Worm (Caenorhabditis elegans): ENCODE data around the gene smi-1.

smi-1 gene

DNA sequence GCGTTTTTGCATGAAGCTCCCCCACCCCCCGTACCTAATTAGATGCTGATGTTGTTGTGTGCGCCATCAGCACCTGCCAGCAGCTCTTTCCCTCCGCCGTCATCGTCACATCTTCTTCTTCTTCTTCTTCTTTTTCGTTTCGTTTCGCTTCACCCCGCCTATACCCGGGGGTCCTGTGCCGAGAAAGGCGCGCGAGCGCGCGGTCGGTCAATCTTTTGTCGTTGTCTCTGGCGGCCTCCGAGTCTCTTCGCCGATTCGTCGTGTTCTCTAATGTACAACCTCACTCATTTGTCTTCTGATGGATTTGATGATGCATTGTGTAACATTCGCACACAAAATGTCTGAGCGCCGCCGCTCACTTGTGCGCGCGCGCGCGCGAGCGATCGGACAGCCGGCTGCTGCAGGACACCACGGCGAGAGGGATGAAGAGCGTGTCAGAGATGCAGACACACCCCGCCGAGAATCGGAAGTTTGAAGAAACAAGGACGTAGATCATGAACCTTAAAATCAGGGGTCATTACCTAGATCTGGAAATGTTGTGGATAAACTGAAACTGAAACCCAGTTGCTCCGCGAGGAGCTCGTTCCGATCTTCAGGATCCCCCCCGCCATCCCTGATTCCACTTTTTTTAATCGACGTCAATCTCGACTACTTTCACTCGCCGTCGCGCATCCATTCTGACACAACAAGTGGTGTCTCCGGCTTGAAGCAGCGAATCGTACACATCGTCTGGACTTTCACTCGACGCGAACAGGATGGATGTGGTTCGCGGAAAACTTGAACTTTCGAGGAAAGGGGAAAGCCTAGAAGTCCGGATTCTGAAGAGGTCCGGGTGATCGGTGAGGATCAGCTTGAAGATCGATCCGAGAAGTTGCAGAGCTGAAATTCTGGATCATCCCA, 45.5 kb downstream of the smi-1 start (continued):
- TF ChIP-seq pax-1 (tag; optimal IDR thresholded peaks at IDR 0.05) (no peak), gmeb-2 (tag; optimal IDR thresholded peaks at IDR 0.05) (no peak), ceh-18 (tag; optimal IDR thresholded peaks at IDR 0.05) (peak; percentile 94), sdc-2 (tag; optimal IDR thresholded peaks at IDR 0.05) (no peak), lin-11 (tag; optimal IDR thresholded peaks at IDR 0.05) (no peak), C08G9.2 (tag; optimal IDR thresholded peaks at IDR 0.05) (peak; percentile 41), zip-5 (tag; optimal IDR thresholded peaks at IDR 0.05) (no peak), pqm-1 (tag; optimal IDR thresholded peaks at IDR 0.05) (no peak), pha-2 (tag; optimal IDR thresholded peaks at IDR 0.05) (peak; percentile 66), K09A11.1 (tag; optimal IDR thresholded peaks at IDR 0.05; ENCODE audit: insufficient read depth) (peak; percentile 66), ref-2 (tag; optimal IDR thresholded peaks at IDR 0.05) (peak; percentile 94), sox-4 (tag; optimal IDR thresholded peaks at IDR 0.05) (no peak), ttx-3 (tag; optimal IDR thresholded peaks at IDR 0.05) (peak; percentile 6), ets-4 (tag; optimal IDR thresholded peaks at IDR 0.05) (peak; percentile 66), ceh-45 (GFP tag; IDR thresholded peaks at IDR 0.05) (no peak), odd-2 (tag; optimal IDR thresholded peaks at IDR 0.05) (no peak), hlh-30 (tag; optimal IDR thresholded peaks at IDR 0.05; ENCODE audit: insufficient read depth) (peak; percentile 57), pha-4 (tag; optimal IDR thresholded peaks at IDR 0.05) (no peak), unc-86 (tag; optimal IDR thresholded peaks at IDR 0.05) (peak; percentile 62), pat-9 (tag; optimal IDR thresholded peaks at IDR 0.05) (peak; percentile 92), madf-2 (tag; optimal IDR thresholded peaks at IDR 0.05) (peak; percentile 14), ceh-19 (GFP tag; optimal IDR thresholded peaks at IDR 0.05) (peak; percentile 78), fax-1 (tag; optimal IDR thresholded peaks at IDR 0.05) (peak; percentile 7), ztf-16 (tag; optimal IDR thresholded peaks at IDR 0.05) (peak; percentile 34), ceh-30 (tag; optimal IDR thresholded peaks at IDR 0.05) (no peak), rnt-1 (tag; optimal IDR thresholded peaks at IDR 0.05) (peak; percentile 98), ceh-34 (tag; optimal IDR thresholded peaks at IDR 0.05) (peak; percentile 82), hlh-8 (tag; optimal IDR thresholded peaks at IDR 0.05) (no peak), lim-6 (tag; optimal IDR thresholded peaks at IDR 0.05) (no peak), che-1 (tag; optimal IDR thresholded peaks at IDR 0.05) (no peak), Y22D7AL.16 (tag; optimal IDR thresholded peaks at IDR 0.05) (no peak), T23F11.4 (GFP tag; optimal IDR thresholded peaks at IDR 0.05) (peak; percentile 25), ceh-14 (tag; optimal IDR thresholded peaks at IDR 0.05) (peak; percentile 83), fkh-10 (GFP tag; optimal IDR thresholded peaks at IDR 0.05) (no peak), tbx-2 (tag; optimal IDR thresholded peaks at IDR 0.05) (peak; percentile 93), fkh-6 (tag; optimal IDR thresholded peaks at IDR 0.05) (no peak), tbx-7 (tag; optimal IDR thresholded peaks at IDR 0.05) (peak; percentile 17), ceh-6 (GFP tag; optimal IDR thresholded peaks at IDR 0.05) (no peak), pros-1 (tag; optimal IDR thresholded peaks at IDR 0.05) (peak; percentile 92), ahr-1 (tag; optimal IDR thresholded peaks at IDR 0.05) (no peak), nfya-1 (tag; optimal IDR thresholded peaks at IDR 0.05) (peak; percentile 87), mec-3 (tag; optimal IDR thresholded peaks at IDR 0.05; ENCODE audit: borderline replicate concordance) (no peak), ceh-22 (tag; optimal IDR thresholded peaks at IDR 0.05) (no peak)

All from whole organism, late embryonic.